Worm (Caenorhabditis elegans) whole organism, young adult: ENCODE data around the gene hlh-27.
"Not testable (repeated sequence)": the region's sequence is repeated elsewhere in the genome, so short reads cannot be mapped to it uniquely, and the experiment has no call there.

ENCODE experiments used
- B0019.2 ChIP-seq: fragments of 200-800 bp; sonication (Bioruptor generic); conservative IDR thresholded peaks from 2 replicates; pipeline ENCODE4 v1.3.6; 2022; ENCODE audit warnings: missing genetic modification reagents, missing genetic modification characterization, missing compliant biosample characterization
- B0336.3 ChIP-seq: fragments of 200-800 bp; sonication (Bioruptor generic); IDR thresholded peaks from 2 replicates; pipeline ENCODE4 v1.3.6; 2022; ENCODE audit warnings: missing genetic modification characterization, missing compliant biosample characterization
- C17E4.6 ChIP-seq: fragments of 200-800 bp; sonication (Bioruptor generic); IDR thresholded peaks from 2 replicates; pipeline ENCODE4 v1.3.6; 2022; ENCODE audit warnings: missing genetic modification reagents, missing genetic modification characterization, missing compliant biosample characterization
- Y53F4B.3 ChIP-seq: fragments of 200-800 bp; sonication (Bioruptor generic); IDR thresholded peaks from 2 replicates; pipeline ENCODE4 v1.3.6; 2022; ENCODE audit warnings: missing genetic modification reagents, missing genetic modification characterization, missing compliant biosample characterization
- ZK185.1 ChIP-seq: sonication (generic microtip); optimal IDR thresholded peaks from 2 replicates; lab custom pipeline; 2016; ENCODE audit warnings: mild to moderate bottlenecking, missing genetic modification characterization, missing compliant biosample characterization; ENCODE audit not compliant: poor library complexity, severe bottlenecking
- attf-3 ChIP-seq: fragments of 200-800 bp; sonication (Bioruptor generic); conservative IDR thresholded peaks from 2 replicates; pipeline ENCODE4 v1.3.6; 2022; ENCODE audit warnings: missing genetic modification reagents, missing genetic modification characterization, missing compliant biosample characterization
- attf-6 ChIP-seq: fragments of 200-800 bp; sonication (Bioruptor generic); IDR thresholded peaks from 2 replicates; pipeline ENCODE4 v1.3.6; 2022; ENCODE audit warnings: missing genetic modification reagents, missing genetic modification characterization, missing compliant biosample characterization
- ceh-100 ChIP-seq: fragments of 200-800 bp; sonication (Bioruptor generic); IDR thresholded peaks from 2 replicates; pipeline ENCODE4 v1.3.6; 2022; ENCODE audit warnings: missing genetic modification reagents, missing genetic modification characterization, missing compliant biosample characterization
- ceh-58 ChIP-seq: fragments of 200-800 bp; sonication (Bioruptor generic); IDR thresholded peaks from 2 replicates; pipeline ENCODE4 v1.3.6; 2022; ENCODE audit warnings: missing genetic modification characterization, missing compliant biosample characterization
- ceh-91 ChIP-seq: fragments of 200-800 bp; sonication (Bioruptor generic); IDR thresholded peaks from 2 replicates; pipeline ENCODE4 v1.3.6; 2022; ENCODE audit warnings: missing genetic modification reagents, missing genetic modification characterization, missing compliant biosample characterization
- egl-44 ChIP-seq: fragments of 200-800 bp; sonication (Bioruptor generic); IDR thresholded peaks from 2 replicates; pipeline ENCODE4 v1.3.6; 2022; ENCODE audit warnings: missing genetic modification reagents, missing genetic modification characterization, missing compliant biosample characterization
- egrh-3 ChIP-seq: fragments of 200-800 bp; sonication (Bioruptor generic); IDR thresholded peaks from 2 replicates; pipeline ENCODE4 v1.3.6; 2022; ENCODE audit warnings: missing genetic modification reagents, missing genetic modification characterization, missing compliant biosample characterization
- hmg-20 ChIP-seq: fragments of 200-800 bp; sonication (Bioruptor generic); IDR thresholded peaks from 2 replicates; pipeline ENCODE4 v1.3.6; 2022; ENCODE audit warnings: missing genetic modification reagents, missing genetic modification characterization, missing compliant biosample characterization
- let-526 ChIP-seq: fragments of 200-800 bp; sonication (Bioruptor generic); IDR thresholded peaks from 2 replicates; pipeline ENCODE4 v1.3.6; 2022; ENCODE audit warnings: missing genetic modification reagents, missing genetic modification characterization, missing compliant biosample characterization
- let-607 ChIP-seq, 2 experiments: fragments of 200-800 bp in 1 of 2; sonication (Bioruptor generic) in 1 of 2; sonication (generic microtip) in 1 of 2; optimal IDR thresholded peaks; 2 replicates each; lab custom pipeline; 2016 to 2018; ENCODE audit warnings: mild to moderate bottlenecking in 2 of 2, missing compliant biosample characterization in 2 of 2, missing genetic modification characterization in 2 of 2, moderate library complexity in 2 of 2, missing genotype in 1 of 2
- lin-40 ChIP-seq: sonication (generic microtip); optimal IDR thresholded peaks from 2 replicates; lab custom pipeline; 2016; ENCODE audit warnings: missing genetic modification characterization, mild to moderate bottlenecking, missing compliant biosample characterization, missing genotype, missing genetic modification reagents
- lir-1 ChIP-seq: fragments of 200-800 bp; sonication (Bioruptor generic); conservative IDR thresholded peaks from 2 replicates; pipeline ENCODE4 v1.3.6; 2022; ENCODE audit warnings: missing genetic modification reagents, missing genetic modification characterization, missing compliant biosample characterization
- madf-8 ChIP-seq: fragments of 200-800 bp; sonication (Bioruptor generic); conservative IDR thresholded peaks from 2 replicates; pipeline ENCODE4 v1.3.6; 2022; ENCODE audit warnings: missing genetic modification reagents, missing genetic modification characterization, missing compliant biosample characterization
- mcd-1 ChIP-seq: fragments of 200-800 bp; sonication (Bioruptor generic); IDR thresholded peaks from 2 replicates; pipeline ENCODE4 v1.3.6; 2022; ENCODE audit warnings: missing genetic modification reagents, missing genetic modification characterization, missing compliant biosample characterization
- mes-4 ChIP-seq: sonication (generic microtip); optimal IDR thresholded peaks from 2 replicates; lab custom pipeline; 2016; ENCODE audit warnings: missing genotype, missing genetic modification characterization, missing compliant biosample characterization
- nhr-27 ChIP-seq: fragments of 200-800 bp; sonication (Bioruptor generic); optimal IDR thresholded peaks from 2 replicates; lab custom pipeline; 2018; ENCODE audit warnings: mild to moderate bottlenecking, missing genetic modification characterization, moderate library complexity, missing compliant biosample characterization
- nhr-80 ChIP-seq: sonication (generic microtip); optimal IDR thresholded peaks from 2 replicates; lab custom pipeline; 2016; ENCODE audit warnings: missing genetic modification characterization, missing compliant biosample characterization
- nhr-90 ChIP-seq: sonication (generic microtip); optimal IDR thresholded peaks from 2 replicates; lab custom pipeline; 2016; ENCODE audit warnings: missing genotype, mild to moderate bottlenecking, missing genetic modification characterization, missing compliant biosample characterization
- pbrm-1 ChIP-seq: fragments of 200-800 bp; sonication (Bioruptor generic); IDR thresholded peaks from 2 replicates; pipeline ENCODE4 v1.3.6; 2022; ENCODE audit warnings: missing genetic modification reagents, missing genetic modification characterization, missing compliant biosample characterization
- rpc-1 ChIP-seq, 2 experiments: fragments of 150-350 bp in 1 of 2; sonication (generic microtip) in 1 of 2; optimal IDR thresholded peaks; 2 replicates each; lab custom pipeline; 2014 to 2018; ENCODE audit warnings: missing biosample characterization in 1 of 2, missing genetic modification characterization in 1 of 2, missing genetic modification reagents in 1 of 2, missing genotype in 1 of 2
- snpc-3.4 ChIP-seq: sonication (generic microtip); optimal IDR thresholded peaks from 2 replicates; lab custom pipeline; 2017; ENCODE audit warnings: missing genetic modification characterization, mild to moderate bottlenecking, missing compliant biosample characterization, antibody characterized with exemption, moderate library complexity, missing genotype, missing genetic modification reagents
- snpc-4 ChIP-seq, 5 experiments: fragments of 150-350 bp in 1 of 5; sonication (generic microtip) in 4 of 5; optimal IDR thresholded peaks; 2 replicates each; lab custom pipeline; 2014 to 2018; ENCODE audit warnings: missing genetic modification characterization in 5 of 5, missing biosample characterization in 3 of 5, antibody characterized with exemption in 2 of 5, mild to moderate bottlenecking in 2 of 5, missing compliant biosample characterization in 2 of 5, missing genotype in 2 of 5, moderate library complexity in 2 of 5, missing genetic modification reagents in 1 of 5
- unc-130 ChIP-seq: sonication (generic microtip); optimal IDR thresholded peaks from 2 replicates; lab custom pipeline; 2016; ENCODE audit warnings: missing genetic modification reagents, missing genetic modification characterization, missing compliant biosample characterization
- xnd-1 ChIP-seq: sonication (generic microtip); optimal IDR thresholded peaks from 2 replicates; lab custom pipeline; 2016; ENCODE audit warnings: missing genotype, missing genetic modification reagents, missing genetic modification characterization, missing compliant biosample characterization
- ztf-6 ChIP-seq: fragments of 200-800 bp; sonication (Bioruptor generic); IDR thresholded peaks from 2 replicates; pipeline ENCODE4 v1.3.6; 2022; ENCODE audit warnings: missing genetic modification reagents, missing genetic modification characterization, missing compliant biosample characterization

The hlh-27 gene

DNA sequence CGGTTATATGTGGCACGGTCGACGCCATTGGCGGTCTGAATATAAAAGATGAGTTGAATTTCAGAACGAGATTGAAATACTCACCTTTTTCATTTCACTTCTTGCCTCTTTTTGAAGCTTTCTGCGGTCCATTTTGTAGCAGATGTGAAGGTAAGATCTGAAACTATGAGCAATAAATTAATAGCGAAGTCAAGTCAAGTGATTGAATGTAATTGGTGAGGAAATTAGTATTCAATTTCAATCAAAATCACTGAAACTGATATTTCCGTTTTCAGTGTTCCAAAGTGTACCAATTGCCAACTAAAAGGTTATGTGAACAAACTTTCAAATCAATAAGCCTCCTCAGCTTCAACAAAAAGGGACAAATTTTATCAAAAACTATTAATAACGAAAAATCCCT lies 1.7 kb upstream of the hlh-27 start, which contains the start of gene C17C3.24:
C17C3.24 (minus strand) TSS at position 101 of the 400 bp plus-strand sequence.
- no peak for TF ChIP-seq mcd-1 (GFP tag; lab: Robert Waterston, UW)
- TF ChIP-seq ceh-91 (GFP tag; lab: Robert Waterston, UW) = no peak
- TF ChIP-seq snpc-4 (GFP tag; optimal IDR thresholded peaks at IDR 0.05; lab: Kevin White, UChicago) = no peak
- TF ChIP-seq snpc-4 (tag; optimal IDR thresholded peaks at IDR 0.05; lab: Kevin White, UChicago) = no peak
- TF ChIP-seq lin-40 = no peak

DNA sequence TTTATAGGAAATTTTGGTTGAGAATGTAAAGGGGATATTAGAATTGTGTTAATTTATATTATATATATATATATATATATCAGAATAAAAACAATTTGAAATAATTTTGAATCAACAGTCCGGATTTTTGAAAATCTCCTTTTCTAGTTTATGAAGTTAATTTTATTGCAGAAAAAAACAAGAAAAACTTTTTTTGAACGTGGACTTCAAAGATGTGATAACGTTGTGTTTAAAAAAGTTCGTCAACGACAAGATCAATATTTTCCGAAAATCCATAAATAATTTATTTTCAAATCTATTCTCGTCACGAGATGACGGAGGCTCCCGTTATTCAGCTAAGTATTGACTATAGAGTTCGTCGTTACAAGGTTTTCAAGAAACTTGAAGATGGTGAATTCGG lies 2.5 kb downstream of the hlh-27 start, which contains the start of gene C17C3.11:
C17C3.11 (plus strand) TSS at position 301 of the 400 bp plus-strand sequence.
- TF ChIP-seq attf-6 (no peak), B0336.3 (GFP tag; lab: Robert Waterston, UW) (no peak), xnd-1 (tag; lab: Kevin White, UChicago) (no peak), egrh-3 (GFP tag; lab: Robert Waterston, UW) (no peak), nhr-27 (no peak), hmg-20 (GFP tag; lab: Robert Waterston, UW) (no peak), ztf-6 (GFP tag; lab: Robert Waterston, UW) (no peak), let-607 (tag; optimal IDR thresholded peaks at IDR 0.05; lab: Kevin White, UChicago) (no peak), nhr-80 (tag; lab: Kevin White, UChicago) (no peak)

DNA sequence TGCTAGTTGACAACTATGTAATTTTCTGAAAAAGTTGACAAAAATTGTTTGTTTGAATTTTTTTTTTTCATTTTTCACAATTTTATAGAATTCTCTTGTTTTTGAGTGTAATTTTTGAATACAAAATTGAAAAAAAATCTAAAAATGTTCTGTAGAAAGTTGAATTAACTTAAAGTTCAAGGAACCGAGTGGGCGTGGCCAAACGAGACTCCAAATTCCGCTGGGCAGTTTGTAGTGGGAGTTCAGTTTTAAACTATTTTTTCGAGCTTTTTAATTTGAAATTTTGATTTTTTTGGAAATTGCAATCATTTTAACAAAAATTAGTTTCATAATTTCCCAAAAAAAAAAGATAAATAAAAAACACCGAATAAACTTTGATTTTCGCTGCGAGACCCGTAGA lies 2.9 kb downstream of the hlh-27 start:
- TF ChIP-seq B0019.2 (GFP tag; lab: Robert Waterston, UW) = no peak
- peak; percentile 39; the same call in 1 of the 2 replicates for TF ChIP-seq attf-3

DNA sequence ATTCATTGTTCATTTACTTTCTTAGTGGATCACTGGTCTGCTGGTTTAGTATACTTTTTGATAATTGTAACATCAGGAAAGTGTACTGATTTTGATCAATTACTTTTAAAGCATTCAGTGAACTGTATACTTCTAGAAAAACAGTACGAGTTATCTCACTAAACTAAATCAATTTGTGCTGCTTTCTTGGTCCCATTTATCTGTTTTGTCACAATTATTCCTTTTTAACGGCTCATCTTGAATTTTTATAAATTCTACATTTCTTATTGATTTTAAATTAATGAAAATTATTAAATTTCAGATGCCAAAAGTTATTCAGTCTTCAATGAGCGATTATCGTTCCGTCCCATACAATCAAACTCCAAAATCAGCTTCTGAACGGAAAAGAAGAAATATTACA lies 5.1 kb downstream of the hlh-27 start, which contains the start of gene hlh-25:
hlh-25 (plus strand) TSS at position 301 of the 400 bp plus-strand sequence.
- TF ChIP-seq C17E4.6, pbrm-1, egl-44 (GFP tag; lab: Robert Waterston, UW): not testable (repeated sequence)

DNA sequence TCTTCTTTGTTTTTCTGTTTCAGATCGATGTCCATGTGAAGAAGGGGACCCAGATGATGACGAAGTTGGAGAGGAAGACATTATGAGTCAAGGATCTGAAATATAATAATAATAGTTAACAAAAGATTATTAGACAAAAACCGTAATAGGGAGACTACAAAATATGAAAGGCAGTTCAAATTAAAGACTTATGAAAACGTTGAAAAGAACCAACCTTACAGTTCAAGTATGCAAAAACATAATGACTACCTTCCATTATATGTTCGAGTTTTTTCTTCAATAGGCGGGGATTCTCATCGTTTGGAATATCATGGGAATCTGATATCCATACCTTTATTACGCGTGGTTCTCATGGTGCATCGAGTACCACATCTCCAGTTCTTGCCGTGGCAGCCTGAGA lies 6.4 kb downstream of the hlh-27 start, which contains the start of gene hlh-26:
hlh-26 (minus strand) TSS at position 101 of the 400 bp plus-strand sequence.
- TF ChIP-seq Y53F4B.3 (GFP tag; lab: Robert Waterston, UW) (no peak), snpc-3.4 (tag; lab: Kevin White, UChicago) (no peak), ceh-58 (GFP tag; lab: Robert Waterston, UW) (no peak), unc-130 (no peak), let-526 (GFP tag; lab: Robert Waterston, UW) (no peak), ceh-100 (GFP tag; lab: Robert Waterston, UW) (no peak), lir-1 (GFP tag; lab: Robert Waterston, UW) (no peak), ZK185.1 (tag; lab: Kevin White, UChicago) (no peak), mcd-1 (GFP tag; lab: Robert Waterston, UW) (no peak), rpc-1 (optimal IDR thresholded peaks at IDR 0.05; lab: Kevin White, UChicago) (no peak), rpc-1 (tag; optimal IDR thresholded peaks at IDR 0.05; lab: Kevin White, UChicago) (no peak)

DNA sequence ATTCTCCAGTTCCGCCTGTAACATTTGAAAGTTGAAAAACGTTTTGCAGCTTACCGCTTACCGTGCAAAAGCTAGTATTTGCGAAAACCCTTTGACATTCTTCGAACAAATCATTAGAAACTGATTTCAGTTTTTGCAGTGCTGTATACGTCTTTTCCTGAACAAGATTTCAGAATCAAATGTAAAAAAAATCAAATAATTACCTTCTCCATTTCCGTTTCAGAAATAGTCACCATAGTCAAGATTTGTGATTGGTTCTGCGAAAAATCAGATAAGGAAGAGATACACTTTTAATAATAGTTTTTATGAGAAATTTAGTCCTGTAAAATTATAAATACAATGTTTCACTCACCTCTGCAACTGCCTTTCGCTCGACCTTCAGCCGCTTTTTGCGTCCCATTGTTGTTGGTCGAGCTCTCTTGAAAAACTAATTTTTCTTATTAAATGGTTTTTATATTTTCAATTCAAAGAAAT lies 8.1 kb downstream of the hlh-27 start, which contains the start of gene C17C3.9:
C17C3.9 (minus strand) TSS at position 424 of the 474 bp plus-strand sequence.
- TF ChIP-seq mes-4 = no peak
- TF ChIP-seq nhr-90 (tag; lab: Kevin White, UChicago) = no peak
- no peak for TF ChIP-seq madf-8 (GFP tag; lab: Robert Waterston, UW)
- TF ChIP-seq, all 124 proteins: peak for 0
